Worm (Caenorhabditis elegans): Measurements from ENCODE around the gene B0250.5.
"Not testable (repeated sequence)": the region's sequence is repeated elsewhere in the genome, so short reads cannot be mapped to it uniquely, and the experiment has no call there.

The B0250.5 gene

ce11 chrV:20500405-20500804 lies 6.7 kb downstream of the B0250.5 start, which contains the start of gene dct-14:
Gene dct-14, minus strand, starts transcription at chrV:20500505.
- no peak for TF ChIP-seq efl-1 (optimal IDR thresholded peaks at IDR 0.05)
- TF ChIP-seq efl-1 (GFP tag; optimal IDR thresholded peaks at IDR 0.05 in 1 of 2): peak in 1 of 2 experiments; percentile 1
- peak; percentile 14 for TF ChIP-seq fkh-8 (tag; optimal IDR thresholded peaks at IDR 0.05)
- no peak for TF ChIP-seq lin-14 (GFP tag; optimal IDR thresholded peaks at IDR 0.05)
- no peak for TF ChIP-seq nhr-77 (tag; optimal IDR thresholded peaks at IDR 0.05)

ce11 chrV:20504997-20505396 lies 11.3 kb downstream of the B0250.5 start, which contains the start of gene Y38H6C.4:
Gene Y38H6C.4, minus strand, starts transcription at chrV:20505097.
- TF ChIP-seq C34B4.2 (tag; optimal IDR thresholded peaks at IDR 0.05) (no peak), irx-1 (tag; optimal IDR thresholded peaks at IDR 0.05) (no peak), fos-1 (tag; optimal IDR thresholded peaks at IDR 0.05) (no peak), pag-3 (tag; optimal IDR thresholded peaks at IDR 0.05; ENCODE audit: borderline replicate concordance, insufficient read depth) (no peak), egl-27 (tag; optimal IDR thresholded peaks at IDR 0.05) (no peak), nhr-47 (tag; optimal IDR thresholded peaks at IDR 0.05) (no peak), ces-1 (GFP tag; optimal IDR thresholded peaks at IDR 0.05) (no peak), ztf-11 (tag; optimal IDR thresholded peaks at IDR 0.05) (no peak), snpc-4 (tag; optimal IDR thresholded peaks at IDR 0.05) (no peak), mef-2 (tag; optimal IDR thresholded peaks at IDR 0.05) (no peak), jun-1 (tag; optimal IDR thresholded peaks at IDR 0.05) (no peak), aha-1 (tag; optimal IDR thresholded peaks at IDR 0.05) (no peak), grh-1 (GFP tag; IDR thresholded peaks at IDR 0.05) (no peak), ama-1 (optimal IDR thresholded peaks at IDR 0.05) (no peak), C04F5.9 (tag; optimal IDR thresholded peaks at IDR 0.05) (no peak), hlh-4 (tag; optimal IDR thresholded peaks at IDR 0.05) (no peak), efl-3 (GFP tag; optimal IDR thresholded peaks at IDR 0.05) (no peak), mdl-1 (tag; optimal IDR thresholded peaks at IDR 0.05) (no peak)

ce11 chrV:20506542-20506941 lies 12.8 kb downstream of the B0250.5 start:
- TF ChIP-seq ztf-4 (tag; optimal IDR thresholded peaks at IDR 0.05): no peak
- no peak for TF ChIP-seq tlp-1 (tag; optimal IDR thresholded peaks at IDR 0.05)
- TF ChIP-seq pax-3 (tag; optimal IDR thresholded peaks at IDR 0.05): no peak
- TF ChIP-seq ceh-90 (tag; optimal IDR thresholded peaks at IDR 0.05): no peak
- no peak for TF ChIP-seq egl-27 (tag; optimal IDR thresholded peaks at IDR 0.05)
- TF ChIP-seq nhr-85 (tag): peak; percentile 16
- no peak for TF ChIP-seq fkh-4 (tag; optimal IDR thresholded peaks at IDR 0.05; ENCODE audit: borderline replicate concordance)
- TF ChIP-seq fkh-8 (tag; optimal IDR thresholded peaks at IDR 0.05): no peak

- TF ChIP-seq isw-1 (GFP tag; IDR thresholded peaks at IDR 0.05): no peak
- no peak for TF ChIP-seq ets-5 (GFP tag; IDR thresholded peaks at IDR 0.05)
- no peak for TF ChIP-seq mdl-1 (tag; optimal IDR thresholded peaks at IDR 0.05)
- TF ChIP-seq nhr-237 (tag; optimal IDR thresholded peaks at IDR 0.05): no peak
- TF ChIP-seq efl-1 (optimal IDR thresholded peaks at IDR 0.05): no peak
- peak in 1 of 2 experiments; percentile 52 for TF ChIP-seq efl-1 (GFP tag; optimal IDR thresholded peaks at IDR 0.05 in 1 of 2)
- TF ChIP-seq vab-15 (tag; optimal IDR thresholded peaks at IDR 0.05): no peak
- TF ChIP-seq fos-1 (tag; optimal IDR thresholded peaks at IDR 0.05): no peak
- no peak for TF ChIP-seq nhr-11 (tag; optimal IDR thresholded peaks at IDR 0.05)
Measured at ce11 chrV:20509427-20509826, 15.7 kb downstream of the B0250.5 start.

- TF ChIP-seq ceh-88 (GFP tag; IDR thresholded peaks at IDR 0.05); hlh-17 (GFP tag; optimal IDR thresholded peaks at IDR 0.05; ENCODE audit: borderline replicate concordance); lin-13 (GFP tag; optimal IDR thresholded peaks at IDR 0.05): not testable (repeated sequence)
Measured at ce11 chrV:20513661-20514060, 19.9 kb downstream of the B0250.5 start, which contains the start of gene Y38H6C.8. Gene Y38H6C.8, plus strand, starts transcription at chrV:20513961.
